Worm (Caenorhabditis elegans) whole organism, L1 larva: Measurements from ENCODE around the gene rpl-21.

ENCODE experiments used
- C04F5.9 ChIP-seq: sonication (generic microtip); optimal IDR thresholded peaks from 2 replicates; lab custom pipeline; 2016; ENCODE audit warnings: missing genetic modification characterization, missing compliant biosample characterization
- C34B4.2 ChIP-seq: sonication (generic microtip); optimal IDR thresholded peaks from 2 replicates; lab custom pipeline; 2017; ENCODE audit warnings: mild to moderate bottlenecking, missing genetic modification characterization, missing compliant biosample characterization
- alr-1 ChIP-seq: fragments of 200-800 bp; sonication (Bioruptor generic); optimal IDR thresholded peaks from 2 replicates; lab custom pipeline; 2018; ENCODE audit warnings: borderline replicate concordance, mild to moderate bottlenecking, missing genetic modification characterization, missing compliant biosample characterization
- aly-2 ChIP-seq: fragments of 150-350 bp; optimal IDR thresholded peaks from 2 replicates; lab custom pipeline; 2014; ENCODE audit warnings: missing biosample characterization, missing genetic modification characterization
- ama-1 ChIP-seq: fragments of 150-350 bp; optimal IDR thresholded peaks from 2 replicates; lab custom pipeline; 2014
- blmp-1 ChIP-seq: fragments of 150-350 bp; optimal IDR thresholded peaks from 2 replicates; lab custom pipeline; 2014; ENCODE audit warnings: missing biosample characterization, missing genetic modification characterization
- ceh-63 ChIP-seq: fragments of 200-800 bp; sonication (Bioruptor generic); optimal IDR thresholded peaks from 2 replicates; lab custom pipeline; 2018; ENCODE audit warnings: mild to moderate bottlenecking, missing genetic modification characterization, missing compliant biosample characterization
- ceh-88 ChIP-seq: fragments of 200-800 bp; sonication (Bioruptor generic); IDR thresholded peaks from 2 replicates; pipeline ENCODE4 v1.3.6; 2022; ENCODE audit warnings: missing genetic modification characterization, missing compliant biosample characterization
- ceh-90 ChIP-seq: sonication (generic microtip); optimal IDR thresholded peaks from 2 replicates; lab custom pipeline; 2016; ENCODE audit warnings: missing genetic modification characterization, missing compliant biosample characterization
- dpl-1 ChIP-seq, 3 experiments: fragments of 150-350 bp in 2 of 3; sonication (generic microtip) in 1 of 3; optimal IDR thresholded peaks; 2 replicates each; lab custom pipeline; 2014 to 2017; ENCODE audit warnings: missing biosample characterization in 3 of 3, missing genetic modification characterization in 3 of 3, missing genetic modification reagents in 3 of 3
- efl-1 ChIP-seq, 4 experiments: fragments of 150-350 bp; optimal IDR thresholded peaks in 3 of 4; peaks in 1 of 4; 1 replicate in 1 of 4; 2 replicates in 3 of 4; lab custom pipeline; 2014; ENCODE audit warnings: missing biosample characterization in 2 of 4, missing genetic modification characterization in 2 of 4, missing genetic modification reagents in 2 of 4
- egl-27 ChIP-seq, 2 experiments: fragments of 150-350 bp in 1 of 2; sonication (generic microtip); optimal IDR thresholded peaks; 3 replicates each; lab custom pipeline; 2017 to 2018; ENCODE audit warnings: missing biosample characterization in 2 of 2, missing genetic modification characterization in 2 of 2, missing genetic modification reagents in 2 of 2
- grh-1 ChIP-seq: fragments of 200-800 bp; sonication (Bioruptor generic); IDR thresholded peaks from 2 replicates; pipeline ENCODE4 v1.3.6; 2022; ENCODE audit warnings: missing genetic modification reagents, missing genetic modification characterization, missing compliant biosample characterization
- isw-1 ChIP-seq: fragments of 200-800 bp; sonication (Bioruptor generic); IDR thresholded peaks from 2 replicates; pipeline ENCODE4 v1.3.6; 2022; ENCODE audit warnings: missing genetic modification characterization, missing compliant biosample characterization
- jun-1 ChIP-seq: fragments of 150-350 bp; optimal IDR thresholded peaks from 2 replicates; lab custom pipeline; 2014; ENCODE audit warnings: missing biosample characterization, missing genetic modification reagents, missing genetic modification characterization
- lin-14 ChIP-seq: fragments of 200-800 bp; sonication (Bioruptor generic); optimal IDR thresholded peaks from 2 replicates; lab custom pipeline; 2018; ENCODE audit warnings: mild to moderate bottlenecking, missing genetic modification characterization, moderate library complexity, missing compliant biosample characterization
- lin-15B ChIP-seq: fragments of 150-350 bp; sonication (generic microtip); optimal IDR thresholded peaks from 3 replicates; lab custom pipeline; 2014; ENCODE audit warnings: missing biosample characterization, missing genetic modification characterization
- lin-35 ChIP-seq, 2 experiments: fragments of 150-350 bp; optimal IDR thresholded peaks; 2 replicates each; lab custom pipeline; 2014; ENCODE audit warnings: missing biosample characterization in 2 of 2, missing genetic modification characterization in 2 of 2, missing genetic modification reagents in 2 of 2
- lin-39 ChIP-seq: fragments of 150-350 bp; optimal IDR thresholded peaks from 2 replicates; lab custom pipeline; 2014; ENCODE audit warnings: missing biosample characterization, missing genetic modification reagents, missing genetic modification characterization
- lsy-2 ChIP-seq, 2 experiments: fragments of 150-350 bp; optimal IDR thresholded peaks; 2 replicates each; lab custom pipeline; 2014; ENCODE audit warnings: missing biosample characterization in 2 of 2, missing genetic modification characterization in 2 of 2
- mdl-1 ChIP-seq, 2 experiments: fragments of 150-350 bp; optimal IDR thresholded peaks; 2 replicates each; lab custom pipeline; 2014 to 2017; ENCODE audit warnings: missing biosample characterization in 2 of 2, missing genetic modification characterization in 2 of 2, inconsistent platforms in 1 of 2
- mef-2 ChIP-seq: fragments of 150-350 bp; optimal IDR thresholded peaks from 2 replicates; lab custom pipeline; 2014; ENCODE audit warnings: missing biosample characterization, missing genetic modification characterization
- mep-1 ChIP-seq: fragments of 150-350 bp; optimal IDR thresholded peaks from 2 replicates; lab custom pipeline; 2014; ENCODE audit warnings: missing biosample characterization, missing genetic modification characterization
- nhr-11 ChIP-seq: fragments of 150-350 bp; optimal IDR thresholded peaks from 2 replicates; lab custom pipeline; 2014; ENCODE audit warnings: missing biosample characterization, missing genetic modification characterization
- nhr-12 ChIP-seq: sonication (generic microtip); optimal IDR thresholded peaks from 2 replicates; lab custom pipeline; 2017; ENCODE audit warnings: missing biosample characterization, missing genetic modification characterization
- nhr-19 ChIP-seq: fragments of 200-800 bp; sonication (Bioruptor generic); conservative IDR thresholded peaks from 2 replicates; pipeline ENCODE4 v1.3.6; 2022; ENCODE audit warnings: missing genetic modification characterization, missing compliant biosample characterization
- nhr-237 ChIP-seq: fragments of 150-350 bp; optimal IDR thresholded peaks from 2 replicates; lab custom pipeline; 2014; ENCODE audit warnings: missing biosample characterization, missing genetic modification characterization
- nhr-71 ChIP-seq: sonication (generic microtip); optimal IDR thresholded peaks from 2 replicates; lab custom pipeline; 2016; ENCODE audit warnings: mild to moderate bottlenecking, missing genetic modification characterization, moderate library complexity, missing compliant biosample characterization
- nhr-76 ChIP-seq: sonication (generic microtip); optimal IDR thresholded peaks from 2 replicates; lab custom pipeline; 2017; ENCODE audit warnings: missing biosample characterization, missing genetic modification characterization
- nhr-77 ChIP-seq: fragments of 150-350 bp; optimal IDR thresholded peaks from 2 replicates; lab custom pipeline; 2014; ENCODE audit warnings: missing biosample characterization, missing genetic modification characterization
- nhr-85 ChIP-seq: sonication (generic microtip); peaks from one replicate; lab custom pipeline; 2016; ENCODE audit warnings: missing genetic modification characterization, inconsistent platforms, missing compliant biosample characterization
- nhr-90 ChIP-seq: sonication (generic microtip); optimal IDR thresholded peaks from 2 replicates; lab custom pipeline; 2016; ENCODE audit warnings: mild to moderate bottlenecking, missing genetic modification characterization, missing compliant biosample characterization; ENCODE audit not compliant: poor library complexity
- rnt-1 ChIP-seq: sonication (generic microtip); optimal IDR thresholded peaks from 2 replicates; lab custom pipeline; 2016; ENCODE audit warnings: mild to moderate bottlenecking, missing genetic modification characterization, moderate library complexity, missing compliant biosample characterization
- snpc-4 ChIP-seq: fragments of 150-350 bp; optimal IDR thresholded peaks from 2 replicates; lab custom pipeline; 2014; ENCODE audit warnings: missing biosample characterization, missing genetic modification characterization
- snu-23 ChIP-seq: sonication (generic microtip); optimal IDR thresholded peaks from 2 replicates; lab custom pipeline; 2016; ENCODE audit warnings: missing genetic modification characterization, missing compliant biosample characterization
- sup-37 ChIP-seq: fragments of 200-800 bp; sonication (Bioruptor generic); optimal IDR thresholded peaks from 2 replicates; lab custom pipeline; 2018; ENCODE audit warnings: mild to moderate bottlenecking, missing genetic modification characterization, missing compliant biosample characterization
- tlp-1 ChIP-seq: fragments of 150-350 bp; optimal IDR thresholded peaks from 2 replicates; lab custom pipeline; 2014; ENCODE audit warnings: missing biosample characterization, missing genetic modification characterization
- unc-86 ChIP-seq: sonication (generic microtip); optimal IDR thresholded peaks from 2 replicates; lab custom pipeline; 2016; ENCODE audit warnings: missing genetic modification characterization, missing compliant biosample characterization
- unc-98 ChIP-seq: fragments of 200-800 bp; sonication (Bioruptor generic); IDR thresholded peaks from 2 replicates; pipeline ENCODE4 v1.3.6; 2022; ENCODE audit warnings: missing genetic modification characterization, missing compliant biosample characterization
- vab-15 ChIP-seq: sonication (generic microtip); optimal IDR thresholded peaks from 2 replicates; lab custom pipeline; 2017; ENCODE audit warnings: missing genotype, mild to moderate bottlenecking, missing genetic modification characterization, missing compliant biosample characterization
- xbp-1 ChIP-seq: sonication (generic microtip); optimal IDR thresholded peaks from 2 replicates; lab custom pipeline; 2016; ENCODE audit warnings: missing genetic modification characterization, missing compliant biosample characterization
- zag-1 ChIP-seq: fragments of 150-350 bp; optimal IDR thresholded peaks from 2 replicates; lab custom pipeline; 2014; ENCODE audit warnings: missing biosample characterization, missing genetic modification characterization
- zip-4 ChIP-seq: fragments of 200-800 bp; sonication (Bioruptor generic); optimal IDR thresholded peaks from 2 replicates; lab custom pipeline; 2018; ENCODE audit warnings: mild to moderate bottlenecking, missing genetic modification characterization, moderate library complexity, missing compliant biosample characterization

The rpl-21 gene

ce11 chrIII:8163788-8164423, 33.9 kb upstream of the rpl-21 start, which contains the start of gene prp-8 (continued):
- TF ChIP-seq nhr-76 (tag; lab: Kevin White, UChicago) (peak; percentile 13), xbp-1 (tag; lab: Kevin White, UChicago) (peak; percentile 88), vab-15 (tag; lab: Kevin White, UChicago) (peak; percentile 95), ceh-63 (GFP tag; lab: Kevin White, UChicago) (no peak), nhr-71 (tag; lab: Kevin White, UChicago) (peak; percentile 92)

ce11 chrIII:8163283-8163682, 33.3 kb upstream of the rpl-21 start, which contains the start of gene bath-42:
Gene bath-42, minus strand, starts transcription at chrIII:8163383.
- no peak for TF ChIP-seq tlp-1 (tag; lab: Kevin White, UChicago)
- no peak for TF ChIP-seq grh-1
- TF ChIP-seq ceh-90 (tag; lab: Kevin White, UChicago) = no peak
- TF ChIP-seq egl-27 (tag; optimal IDR thresholded peaks at IDR 0.05; lab: Kevin White, UChicago) = no peak
- no peak for TF ChIP-seq ama-1 (lab: Kevin White, UChicago)
- TF ChIP-seq zip-4 (GFP tag; lab: Kevin White, UChicago) = no peak
- no peak for TF ChIP-seq nhr-71 (tag; lab: Kevin White, UChicago)
- TF ChIP-seq nhr-237 (tag; lab: Kevin White, UChicago) = no peak
- TF ChIP-seq nhr-85 (tag; lab: Kevin White, UChicago) = no peak
- no peak for TF ChIP-seq unc-86
- no peak for TF ChIP-seq snpc-4
- TF ChIP-seq alr-1 (tag; lab: Kevin White, UChicago) = no peak
- TF ChIP-seq nhr-77 (tag; lab: Kevin White, UChicago) = no peak

- TF ChIP-seq aly-2 = peak; percentile 33
- TF ChIP-seq sup-37 = no peak
- TF ChIP-seq, all 84 proteins: peak for 1
Measured at ce11 chrIII:8161238-8161637, 31.2 kb upstream of the rpl-21 start, which contains the start of gene inpp-5K. Gene inpp-5K, minus strand, starts transcription at chrIII:8161338.

- TF ChIP-seq mdl-1 (tag; optimal IDR thresholded peaks at IDR 0.05; lab: Kevin White, UChicago) (peak in 1 of 2 experiments; percentile 51), nhr-71 (tag; lab: Kevin White, UChicago) (peak; percentile 56), dpl-1 (GFP tag; optimal IDR thresholded peaks at IDR 0.05; lab: Kevin White, UChicago) (peak in 1 of 3 experiments; percentile 15), lin-35 (GFP tag; optimal IDR thresholded peaks at IDR 0.05; lab: Kevin White, UChicago) (peak in 1 of 2 experiments; percentile 18), efl-1 (optimal IDR thresholded peaks at IDR 0.05; lab: Kevin White, UChicago) (peak in 1 of 2 experiments; percentile 8), efl-1 (GFP tag; optimal IDR thresholded peaks at IDR 0.05 in 1 of 2; lab: Kevin White, UChicago) (peak; percentile 6 to 73), jun-1 (no peak), unc-98 (no peak), lin-14 (GFP tag; lab: Kevin White, UChicago) (peak; percentile 44), ceh-88 (GFP tag; lab: Robert Waterston, UW) (no peak), zag-1 (tag; lab: Kevin White, UChicago) (no peak), mef-2 (tag; lab: Kevin White, UChicago) (no peak), blmp-1 (tag; lab: Kevin White, UChicago) (peak; percentile 23), nhr-90 (tag; lab: Kevin White, UChicago) (no peak), C34B4.2 (tag; lab: Kevin White, UChicago) (no peak), nhr-19 (GFP tag; lab: Robert Waterston, UW) (0 out of 2 replicates have a peak, but pooled peaks have one; percentile 7), rnt-1 (tag; lab: Kevin White, UChicago) (peak; percentile 2), zip-4 (GFP tag; lab: Kevin White, UChicago) (no peak), mep-1 (tag; lab: Kevin White, UChicago) (peak; percentile 48), nhr-11 (tag; lab: Kevin White, UChicago) (no peak), nhr-12 (tag; lab: Kevin White, UChicago) (no peak), lsy-2 (tag; optimal IDR thresholded peaks at IDR 0.05; lab: Kevin White, UChicago) (no peak), lin-39 (tag; lab: Kevin White, UChicago) (no peak), C04F5.9 (no peak), lin-15B (tag; lab: Kevin White, UChicago) (no peak), isw-1 (GFP tag; lab: Robert Waterston, UW) (no peak), snu-23 (peak; percentile 17)
Measured at ce11 chrIII:8158140-8158786, 28.2 kb upstream of the rpl-21 start, which contains the start of gene atg-13. Gene atg-13, minus strand, starts transcription at chrIII:8158190.
